Fruit fly (Drosophila melanogaster): ENCODE results near the gene Ipp.

The Ipp gene

DNA sequence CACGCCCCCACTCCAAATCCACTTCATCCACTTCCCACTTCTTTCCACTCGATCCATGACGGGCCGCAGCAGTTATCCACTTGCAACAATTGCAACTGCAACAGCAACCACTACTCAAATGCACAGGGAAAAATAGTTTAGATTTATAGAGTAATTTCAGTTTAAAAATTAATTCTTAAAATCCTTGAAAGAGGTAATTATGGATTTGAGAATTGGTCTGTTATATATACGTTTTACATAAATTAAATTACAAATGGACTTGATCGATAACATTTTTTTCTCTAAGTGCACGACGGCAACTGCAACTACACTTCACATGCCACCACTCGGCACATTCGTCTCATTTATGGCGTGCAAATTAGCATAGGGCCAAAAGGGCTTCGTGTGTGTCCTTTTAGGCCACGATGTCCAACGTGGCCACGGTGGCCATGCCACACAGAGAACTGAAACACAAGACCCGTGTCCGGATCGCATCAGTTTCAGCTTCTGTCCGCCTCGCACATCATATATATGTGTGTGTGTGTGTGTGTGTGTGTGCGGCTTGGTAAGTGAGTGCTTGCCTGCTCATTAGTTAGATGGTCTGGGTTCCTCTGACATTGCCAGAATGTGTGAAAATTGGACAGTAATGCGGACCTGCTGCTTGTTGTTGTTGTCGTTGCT lies 26.5 kb downstream of the Ipp start (continued):
- TF ChIP-seq Six4 (GFP tag; optimal IDR thresholded peaks at IDR 0.05): peak; percentile 53
- TF ChIP-seq CG1647 (GFP tag; optimal IDR thresholded peaks at IDR 0.05): no peak
- no peak for TF ChIP-seq nerfin-2 (GFP tag; IDR thresholded peaks at IDR 0.05; ENCODE audit: partially characterized antibody)
- no peak for TF ChIP-seq mld (GFP tag; IDR thresholded peaks at IDR 0.05; ENCODE audit: partially characterized antibody)
- peak; percentile 58 for TF ChIP-seq cg (GFP tag; optimal IDR thresholded peaks at IDR 0.05)
- TF ChIP-seq CG7372 (GFP tag; IDR thresholded peaks at IDR 0.05): 0 out of 2 replicates have a peak, but pooled peaks have one; percentile 10
- TF ChIP-seq CG12299 (tag; optimal IDR thresholded peaks at IDR 0.05): peak; percentile 46
- TF ChIP-seq jing (GFP tag; optimal IDR thresholded peaks at IDR 0.05): peak; percentile 39
- peak; percentile 67 for TF ChIP-seq CG2875 (GFP tag; optimal IDR thresholded peaks at IDR 0.05)
- peak; percentile 41 for TF ChIP-seq CG17385 (GFP tag; optimal IDR thresholded peaks at IDR 0.05)
- no peak for TF ChIP-seq usp (GFP tag; optimal IDR thresholded peaks at IDR 0.05)
- peak; percentile 61 for TF ChIP-seq lilli (GFP tag; optimal IDR thresholded peaks at IDR 0.05)
- TF ChIP-seq odd (GFP tag; optimal IDR thresholded peaks at IDR 0.05): peak; percentile 40
- TF ChIP-seq ind (GFP tag; optimal IDR thresholded peaks at IDR 0.05): peak; percentile 44
- no peak for TF ChIP-seq CG7745 (tag; optimal IDR thresholded peaks at IDR 0.05)
- TF ChIP-seq CG17328 (GFP tag; IDR thresholded peaks at IDR 0.05): peak; percentile 84
- no peak for TF ChIP-seq zfh2 (GFP tag; optimal IDR thresholded peaks at IDR 0.05)
- TF ChIP-seq B-H1 (GFP tag; IDR thresholded peaks at IDR 0.05): peak; percentile 49
- peak; percentile 6 for TF ChIP-seq pb (GFP tag; optimal IDR thresholded peaks at IDR 0.05)
- TF ChIP-seq run (tag; optimal IDR thresholded peaks at IDR 0.05): peak; percentile 33
- peak; percentile 69 for TF ChIP-seq Kr (GFP tag; optimal IDR thresholded peaks at IDR 0.05)
- TF ChIP-seq CG13296 (GFP tag; optimal IDR thresholded peaks at IDR 0.05): peak; percentile 20
- peak; percentile 65 for TF ChIP-seq lmd (GFP tag; IDR thresholded peaks at IDR 0.05)
- no peak for TF ChIP-seq Trl (optimal IDR thresholded peaks at IDR 0.05)
- peak; percentile 64 for TF ChIP-seq Trl (GFP tag; optimal IDR thresholded peaks at IDR 0.05)
- peak; percentile 74 for TF ChIP-seq grau (tag; optimal IDR thresholded peaks at IDR 0.05)
- TF ChIP-seq CG17361 (GFP tag; IDR thresholded peaks at IDR 0.05): peak; percentile 81
- TF ChIP-seq CG15269 (tag; optimal IDR thresholded peaks at IDR 0.05): peak; percentile 62
- peak; percentile 49 for TF ChIP-seq dm (GFP tag; optimal IDR thresholded peaks at IDR 0.05)
- TF ChIP-seq tio (GFP tag; optimal IDR thresholded peaks at IDR 0.05): peak; percentile 46
- TF ChIP-seq insv (GFP tag; optimal IDR thresholded peaks at IDR 0.05): no peak
- peak; percentile 32 for TF ChIP-seq salm (tag; optimal IDR thresholded peaks at IDR 0.05)
- peak; percentile 21 for TF ChIP-seq sqz (GFP tag; optimal IDR thresholded peaks at IDR 0.05)
- TF ChIP-seq oc (tag; optimal IDR thresholded peaks at IDR 0.05): peak; percentile 54
- peak; percentile 3 for TF ChIP-seq CG5180 (GFP tag; optimal IDR thresholded peaks at IDR 0.05)
- peak; percentile 44 for TF ChIP-seq CG1529 (GFP tag; optimal IDR thresholded peaks at IDR 0.05)
- peak; percentile 67 for TF ChIP-seq sisA (GFP tag; IDR thresholded peaks at IDR 0.05)
- peak; percentile 59 for TF ChIP-seq Hr3 (GFP tag; optimal IDR thresholded peaks at IDR 0.05)
- TF ChIP-seq E2f2 (GFP tag; IDR thresholded peaks at IDR 0.05): peak; percentile 40; the same call in 1 of the 2 replicates
- TF ChIP-seq Atf3 (GFP tag; optimal IDR thresholded peaks at IDR 0.05): peak; percentile 21
- TF ChIP-seq Opbp (GFP tag; IDR thresholded peaks at IDR 0.05; ENCODE audit: partially characterized antibody): no peak
- peak; percentile 78 for TF ChIP-seq CG10209 (GFP tag; optimal IDR thresholded peaks at IDR 0.05)
- no peak for TF ChIP-seq slou (GFP tag; optimal IDR thresholded peaks at IDR 0.05)
- TF ChIP-seq CG9437 (GFP tag; optimal IDR thresholded peaks at IDR 0.05): peak; percentile 58
- no peak for TF ChIP-seq NK7.1 (GFP tag; optimal IDR thresholded peaks at IDR 0.05)
- no peak for TF ChIP-seq CG17612 (GFP tag; IDR thresholded peaks at IDR 0.05)
- peak; percentile 83 for TF ChIP-seq CG10267 (tag; optimal IDR thresholded peaks at IDR 0.05)
- TF ChIP-seq CG3847 (GFP tag; IDR thresholded peaks at IDR 0.05): peak; percentile 37; the same call in 1 of the 2 replicates
- TF ChIP-seq gt (GFP tag; IDR thresholded peaks at IDR 0.05): peak; percentile 53
- peak; percentile 77 for TF ChIP-seq CG33557 (GFP tag; optimal IDR thresholded peaks at IDR 0.05)
